Worm (Caenorhabditis elegans) whole organism, mixed stage, embryonic: Measurements from ENCODE around the gene C44H9.5.
"Not testable (repeated sequence)": the region's sequence is repeated elsewhere in the genome, so short reads cannot be mapped to it uniquely, and the experiment has no call there.

Source experiments
- M03D4.4 ChIP-seq: sonication (generic microtip); optimal IDR thresholded peaks from 2 replicates; lab custom pipeline; 2017; ENCODE audit warnings: mild to moderate bottlenecking, missing genetic modification characterization, missing compliant biosample characterization
- bed-3 ChIP-seq: fragments of 200-800 bp; sonication (Bioruptor generic); optimal IDR thresholded peaks from 3 replicates; lab custom pipeline; 2018; ENCODE audit warnings: mild to moderate bottlenecking, missing genetic modification characterization, moderate library complexity, missing compliant biosample characterization
- blmp-1 ChIP-seq: fragments of 150-350 bp; optimal IDR thresholded peaks from 2 replicates; lab custom pipeline; 2014; ENCODE audit warnings: missing biosample characterization, missing genetic modification characterization
- ceh-39 ChIP-seq: fragments of 150-350 bp; optimal IDR thresholded peaks from 2 replicates; lab custom pipeline; 2014; ENCODE audit warnings: missing biosample characterization, missing genetic modification characterization
- ceh-43 ChIP-seq: fragments of 200-800 bp; sonication (Bioruptor generic); optimal IDR thresholded peaks from 2 replicates; lab custom pipeline; 2018; ENCODE audit warnings: mild to moderate bottlenecking, missing genetic modification characterization, moderate library complexity, missing compliant biosample characterization
- ceh-83 ChIP-seq: fragments of 200-800 bp; sonication (Bioruptor generic); optimal IDR thresholded peaks from 2 replicates; lab custom pipeline; 2018; ENCODE audit warnings: mild to moderate bottlenecking, missing genetic modification characterization, missing compliant biosample characterization
- ces-1 ChIP-seq: fragments of 150-350 bp; optimal IDR thresholded peaks from 2 replicates; lab custom pipeline; 2014; ENCODE audit warnings: missing biosample characterization, missing genetic modification reagents, missing genetic modification characterization
- cnd-1 ChIP-seq: fragments of 200-800 bp; sonication (Bioruptor generic); optimal IDR thresholded peaks from 2 replicates; lab custom pipeline; 2018; ENCODE audit warnings: mild to moderate bottlenecking, missing genetic modification characterization, missing compliant biosample characterization
- drap-1 ChIP-seq: fragments of 200-800 bp; sonication (Bioruptor generic); optimal IDR thresholded peaks from 3 replicates; lab custom pipeline; 2018; ENCODE audit warnings: mild to moderate bottlenecking, missing genetic modification characterization, missing compliant biosample characterization
- elt-1 ChIP-seq: sonication (generic microtip); optimal IDR thresholded peaks from 2 replicates; lab custom pipeline; 2017; ENCODE audit warnings: missing genetic modification characterization, mild to moderate bottlenecking, missing compliant biosample characterization, antibody characterized with exemption, moderate library complexity, borderline replicate concordance; ENCODE audit not compliant: insufficient read depth
- elt-3 ChIP-seq: fragments of 150-350 bp; optimal IDR thresholded peaks from 2 replicates; lab custom pipeline; 2014; ENCODE audit warnings: missing biosample characterization, missing genetic modification characterization
- flh-1 ChIP-seq: fragments of 200-800 bp; sonication (Bioruptor generic); optimal IDR thresholded peaks from 2 replicates; lab custom pipeline; 2018; ENCODE audit warnings: mild to moderate bottlenecking, missing genetic modification characterization, moderate library complexity, missing compliant biosample characterization
- ham-2 ChIP-seq: fragments of 200-800 bp; sonication (Bioruptor generic); optimal IDR thresholded peaks from 2 replicates; lab custom pipeline; 2018; ENCODE audit warnings: mild to moderate bottlenecking, missing genetic modification characterization, missing compliant biosample characterization
- hlh-1 ChIP-seq: fragments of 150-350 bp; optimal IDR thresholded peaks from 2 replicates; lab custom pipeline; 2014; ENCODE audit warnings: missing biosample characterization, missing genetic modification reagents, missing genetic modification characterization
- lin-13 ChIP-seq: fragments of 150-350 bp; optimal IDR thresholded peaks from 2 replicates; lab custom pipeline; 2014; ENCODE audit warnings: missing biosample characterization, missing genetic modification characterization
- lin-32 ChIP-seq: fragments of 200-800 bp; sonication (Bioruptor generic); optimal IDR thresholded peaks from 2 replicates; lab custom pipeline; 2018; ENCODE audit warnings: mild to moderate bottlenecking, missing genetic modification characterization, missing compliant biosample characterization
- lsy-2 ChIP-seq: fragments of 150-350 bp; optimal IDR thresholded peaks from 2 replicates; lab custom pipeline; 2014; ENCODE audit warnings: missing biosample characterization, missing genetic modification characterization
- mab-5 ChIP-seq: fragments of 150-350 bp; optimal IDR thresholded peaks from 2 replicates; lab custom pipeline; 2014; ENCODE audit warnings: missing biosample characterization, missing genetic modification characterization
- mls-2 ChIP-seq: sonication (generic microtip); optimal IDR thresholded peaks from 2 replicates; lab custom pipeline; 2016; ENCODE audit warnings: mild to moderate bottlenecking, missing genetic modification characterization, moderate library complexity, missing compliant biosample characterization
- nhr-12 ChIP-seq: fragments of 150-350 bp; optimal IDR thresholded peaks from 2 replicates; lab custom pipeline; 2014; ENCODE audit warnings: missing biosample characterization, missing genetic modification characterization
- nhr-237 ChIP-seq: fragments of 150-350 bp; optimal IDR thresholded peaks from 2 replicates; lab custom pipeline; 2014; ENCODE audit warnings: missing biosample characterization, missing genetic modification characterization
- nhr-28 ChIP-seq: fragments of 150-350 bp; optimal IDR thresholded peaks from 2 replicates; lab custom pipeline; 2014; ENCODE audit warnings: missing biosample characterization, missing genetic modification characterization
- nhr-76 ChIP-seq: sonication (generic microtip); optimal IDR thresholded peaks from 2 replicates; lab custom pipeline; 2017; ENCODE audit warnings: missing biosample characterization, missing genetic modification characterization
- pha-4 ChIP-seq: fragments of 150-350 bp; optimal IDR thresholded peaks from 2 replicates; lab custom pipeline; 2018; ENCODE audit warnings: missing biosample characterization, missing genetic modification reagents, missing genetic modification characterization
- sem-2 ChIP-seq: fragments of 200-800 bp; sonication (Bioruptor generic); optimal IDR thresholded peaks from 2 replicates; lab custom pipeline; 2018; ENCODE audit warnings: mild to moderate bottlenecking, missing genetic modification characterization, missing compliant biosample characterization
- snpc-4 ChIP-seq: fragments of 150-350 bp; optimal IDR thresholded peaks from 2 replicates; lab custom pipeline; 2014; ENCODE audit warnings: missing biosample characterization, missing genetic modification characterization
- sptf-1 ChIP-seq: sonication (generic microtip); optimal IDR thresholded peaks from 2 replicates; lab custom pipeline; 2017; ENCODE audit warnings: mild to moderate bottlenecking, missing genetic modification characterization, moderate library complexity, missing compliant biosample characterization
- tbx-8 ChIP-seq: fragments of 200-800 bp; sonication (Bioruptor generic); optimal IDR thresholded peaks from 2 replicates; lab custom pipeline; 2018; ENCODE audit warnings: mild to moderate bottlenecking, missing genetic modification characterization, moderate library complexity, missing compliant biosample characterization
- unc-120 ChIP-seq: sonication (generic microtip); optimal IDR thresholded peaks from 2 replicates; lab custom pipeline; 2017; ENCODE audit warnings: missing genetic modification characterization, missing compliant biosample characterization; ENCODE audit not compliant: poor library complexity, severe bottlenecking
- unc-39 ChIP-seq: fragments of 150-350 bp; optimal IDR thresholded peaks from 2 replicates; lab custom pipeline; 2014; ENCODE audit warnings: missing biosample characterization, missing genetic modification characterization
- unc-62 ChIP-seq: fragments of 150-350 bp; optimal IDR thresholded peaks from 2 replicates; lab custom pipeline; 2014; ENCODE audit warnings: missing biosample characterization, missing genetic modification reagents, missing genetic modification characterization
- zip-8 ChIP-seq: fragments of 150-350 bp; optimal IDR thresholded peaks from 2 replicates; lab custom pipeline; 2014; ENCODE audit warnings: missing biosample characterization, missing genetic modification characterization
- ztf-11 ChIP-seq: fragments of 150-350 bp; optimal IDR thresholded peaks from 2 replicates; lab custom pipeline; 2014; ENCODE audit warnings: missing biosample characterization, missing genetic modification characterization

Gene C44H9.5

ce11 chrV:12867997-12868396 lies 18.3 kb upstream of the C44H9.5 start, which contains the start of gene nspg-1:
nspg-1 (minus strand) TSS chrV:12868097.
- TF ChIP-seq mls-2 (tag; lab: Kevin White, UChicago) (no peak), lsy-2 (no peak), ceh-83 (no peak), bed-3 (GFP tag; lab: Kevin White, UChicago) (no peak), nhr-237 (tag; lab: Kevin White, UChicago) (no peak), elt-1 (no peak), ceh-39 (tag; lab: Kevin White, UChicago) (no peak), unc-120 (tag; lab: Kevin White, UChicago) (no peak), snpc-4 (tag; lab: Kevin White, UChicago) (no peak), unc-62 (no peak), unc-39 (tag; lab: Kevin White, UChicago) (no peak), tbx-8 (no peak)
- TF ChIP-seq, all 35 proteins: peak for 0

ce11 chrV:12865615-12866014 lies 16.0 kb upstream of the C44H9.5 start, which contains the start of gene T07F10.5:
T07F10.5 (plus strand) TSS chrV:12865915.
- TF ChIP-seq ceh-83; M03D4.4 (tag; lab: Kevin White, UChicago); bed-3 (GFP tag; lab: Kevin White, UChicago): not testable (repeated sequence)

- TF ChIP-seq unc-120 (tag; lab: Kevin White, UChicago) (no peak), ces-1 (no peak), hlh-1 (tag; lab: Kevin White, UChicago) (no peak), nhr-76 (no peak), elt-1 (no peak), sem-2 (GFP tag; lab: Kevin White, UChicago) (no peak), unc-62 (no peak), ceh-39 (tag; lab: Kevin White, UChicago) (no peak), lin-32 (GFP tag; lab: Kevin White, UChicago) (no peak), nhr-28 (tag; lab: Kevin White, UChicago) (no peak), cnd-1 (tag; lab: Kevin White, UChicago) (no peak), nhr-12 (no peak), ceh-43 (GFP tag; lab: Kevin White, UChicago) (no peak)
These were observed 9.5 kb upstream of the C44H9.5 start, which contains the start of gene anp-1 for ce11 chrV:12859144-12859543. anp-1 (plus strand) TSS chrV:12859444.

DNA sequence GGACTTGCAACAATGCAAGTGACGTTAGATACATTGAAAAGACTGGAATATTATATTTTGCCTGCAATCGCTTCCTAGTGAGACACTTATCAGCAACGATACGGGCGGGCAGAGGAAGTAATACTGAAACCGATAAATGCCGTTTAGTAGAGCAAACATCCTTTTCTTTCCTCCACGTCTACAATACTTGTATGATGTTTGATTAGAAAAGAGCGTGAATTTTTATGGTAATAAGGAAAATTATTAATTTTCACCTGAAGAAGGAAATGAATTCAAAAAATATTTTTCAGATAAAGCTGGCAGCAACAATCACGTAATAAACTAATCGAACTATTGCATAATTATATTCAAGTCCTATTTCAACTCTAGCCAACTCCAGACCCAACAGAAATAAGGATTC lies 5.1 kb upstream of the C44H9.5 start, which contains the start of gene C44H9.7:
Gene C44H9.7 (minus strand): TSS at position 101 of the 400 bp plus-strand sequence.
- TF ChIP-seq snpc-4 (tag; lab: Kevin White, UChicago) (no peak), flh-1 (no peak)

- TF ChIP-seq ham-2 (GFP tag; lab: Kevin White, UChicago) (no peak), elt-3 (tag; lab: Kevin White, UChicago) (no peak), blmp-1 (tag; lab: Kevin White, UChicago) (no peak), lin-13 (tag; lab: Kevin White, UChicago) (no peak), zip-8 (no peak), drap-1 (no peak), sptf-1 (no peak), mab-5 (tag; lab: Kevin White, UChicago) (no peak), ces-1 (no peak), M03D4.4 (tag; lab: Kevin White, UChicago) (no peak), pha-4 (no peak), nhr-28 (tag; lab: Kevin White, UChicago) (no peak), ztf-11 (tag; lab: Kevin White, UChicago) (no peak), lin-32 (GFP tag; lab: Kevin White, UChicago) (no peak), hlh-1 (tag; lab: Kevin White, UChicago) (no peak), ceh-43 (GFP tag; lab: Kevin White, UChicago) (no peak), nhr-76 (no peak), cnd-1 (tag; lab: Kevin White, UChicago) (no peak)
These were observed 2.7 kb upstream of the C44H9.5 start for ce11 chrV:12852355-12852754.
